Worm (Caenorhabditis elegans) whole organism, young adult: ENCODE data around the gene ced-6.

ENCODE experiments used
- B0336.3 ChIP-seq: fragments of 200-800 bp; sonication (Bioruptor generic); IDR thresholded peaks from 2 replicates; pipeline ENCODE4 v1.3.6; 2022; ENCODE audit warnings: missing genetic modification characterization, missing compliant biosample characterization
- F33H1.4 ChIP-seq: fragments of 200-800 bp; sonication (Bioruptor generic); IDR thresholded peaks from 2 replicates; pipeline ENCODE4 v1.3.6; 2022; ENCODE audit warnings: missing genetic modification reagents, missing genetic modification characterization, missing compliant biosample characterization
- F55B11.4 ChIP-seq: sonication (generic microtip); optimal IDR thresholded peaks from 2 replicates; lab custom pipeline; 2016; ENCODE audit warnings: missing compliant biosample characterization, missing genetic modification characterization, borderline replicate concordance; ENCODE audit not compliant: insufficient read depth
- F57A8.1 ChIP-seq: fragments of 200-800 bp; sonication (Bioruptor generic); optimal IDR thresholded peaks from 2 replicates; lab custom pipeline; 2018; ENCODE audit warnings: mild to moderate bottlenecking, missing genetic modification characterization, moderate library complexity, missing compliant biosample characterization
- K11D2.4 ChIP-seq: fragments of 200-800 bp; sonication (Bioruptor generic); IDR thresholded peaks from 2 replicates; pipeline ENCODE4 v1.3.6; 2022; ENCODE audit warnings: missing genetic modification reagents, missing genetic modification characterization, missing compliant biosample characterization
- K12H6.12 ChIP-seq: fragments of 200-800 bp; sonication (Bioruptor generic); optimal IDR thresholded peaks from 2 replicates; lab custom pipeline; 2018; ENCODE audit warnings: mild to moderate bottlenecking, missing genetic modification characterization, missing compliant biosample characterization
- T26A5.8 ChIP-seq: sonication (generic microtip); optimal IDR thresholded peaks from 2 replicates; lab custom pipeline; 2016; ENCODE audit warnings: missing genetic modification characterization, missing compliant biosample characterization
- Y53G8AR.9 ChIP-seq: fragments of 200-800 bp; sonication (Bioruptor generic); conservative IDR thresholded peaks from 2 replicates; pipeline ENCODE4 v1.3.6; 2022; ENCODE audit warnings: missing genetic modification reagents, missing genetic modification characterization, missing compliant biosample characterization
- Y95B8A.8 ChIP-seq: fragments of 200-800 bp; sonication (Bioruptor generic); IDR thresholded peaks from 2 replicates; pipeline ENCODE4 v1.3.6; 2022; ENCODE audit warnings: missing genetic modification reagents, missing genetic modification characterization, missing compliant biosample characterization
- ceh-100 ChIP-seq: fragments of 200-800 bp; sonication (Bioruptor generic); IDR thresholded peaks from 2 replicates; pipeline ENCODE4 v1.3.6; 2022; ENCODE audit warnings: missing genetic modification reagents, missing genetic modification characterization, missing compliant biosample characterization
- ceh-58 ChIP-seq: fragments of 200-800 bp; sonication (Bioruptor generic); IDR thresholded peaks from 2 replicates; pipeline ENCODE4 v1.3.6; 2022; ENCODE audit warnings: missing genetic modification characterization, missing compliant biosample characterization
- ceh-79 ChIP-seq: sonication (generic microtip); optimal IDR thresholded peaks from 2 replicates; lab custom pipeline; 2017; ENCODE audit warnings: mild to moderate bottlenecking, missing genetic modification characterization, missing compliant biosample characterization
- ceh-91 ChIP-seq: fragments of 200-800 bp; sonication (Bioruptor generic); IDR thresholded peaks from 2 replicates; pipeline ENCODE4 v1.3.6; 2022; ENCODE audit warnings: missing genetic modification reagents, missing genetic modification characterization, missing compliant biosample characterization
- chd-7 ChIP-seq: sonication (generic microtip); optimal IDR thresholded peaks from 2 replicates; lab custom pipeline; 2016; ENCODE audit warnings: mild to moderate bottlenecking, missing genetic modification characterization, moderate library complexity, missing compliant biosample characterization
- dpl-1 ChIP-seq: fragments of 150-350 bp; optimal IDR thresholded peaks from 2 replicates; lab custom pipeline; 2014; ENCODE audit warnings: missing biosample characterization, missing genetic modification reagents, missing genetic modification characterization
- efl-1 ChIP-seq: fragments of 150-350 bp; optimal IDR thresholded peaks from 2 replicates; lab custom pipeline; 2014; ENCODE audit warnings: missing biosample characterization, missing genetic modification reagents, missing genetic modification characterization
- fkh-3 ChIP-seq: sonication (generic microtip); optimal IDR thresholded peaks from 2 replicates; lab custom pipeline; 2016; ENCODE audit warnings: mild to moderate bottlenecking, missing genetic modification characterization, missing compliant biosample characterization
- gei-17 ChIP-seq: fragments of 200-800 bp; sonication (Bioruptor generic); optimal IDR thresholded peaks from 2 replicates; lab custom pipeline; 2018; ENCODE audit warnings: mild to moderate bottlenecking, missing genetic modification characterization, missing compliant biosample characterization
- hmg-1.2 ChIP-seq: fragments of 200-800 bp; sonication (Bioruptor generic); IDR thresholded peaks from 2 replicates; pipeline ENCODE4 v1.3.6; 2022; ENCODE audit warnings: missing genetic modification reagents, missing genetic modification characterization, missing compliant biosample characterization
- lag-1 ChIP-seq: fragments of 200-800 bp; sonication (Bioruptor generic); IDR thresholded peaks from 2 replicates; pipeline ENCODE4 v1.3.6; 2022; ENCODE audit warnings: missing genetic modification reagents, missing genetic modification characterization, missing compliant biosample characterization
- lin-35 ChIP-seq, 3 experiments: fragments of 150-350 bp in 2 of 3; sonication (generic microtip) in 1 of 3; optimal IDR thresholded peaks; 2 replicates each; lab custom pipeline; 2014 to 2018; ENCODE audit warnings: missing biosample characterization in 3 of 3, missing genetic modification characterization in 3 of 3, missing genetic modification reagents in 3 of 3
- lin-54 ChIP-seq: fragments of 200-800 bp; sonication (Bioruptor generic); optimal IDR thresholded peaks from 2 replicates; lab custom pipeline; 2018; ENCODE audit warnings: mild to moderate bottlenecking, missing genetic modification characterization, missing compliant biosample characterization
- madf-8 ChIP-seq: fragments of 200-800 bp; sonication (Bioruptor generic); conservative IDR thresholded peaks from 2 replicates; pipeline ENCODE4 v1.3.6; 2022; ENCODE audit warnings: missing genetic modification reagents, missing genetic modification characterization, missing compliant biosample characterization
- mcd-1 ChIP-seq: fragments of 200-800 bp; sonication (Bioruptor generic); IDR thresholded peaks from 2 replicates; pipeline ENCODE4 v1.3.6; 2022; ENCODE audit warnings: missing genetic modification reagents, missing genetic modification characterization, missing compliant biosample characterization
- mel-28 ChIP-seq: sonication (generic microtip); optimal IDR thresholded peaks from 2 replicates; lab custom pipeline; 2016; ENCODE audit warnings: borderline replicate concordance, mild to moderate bottlenecking, missing genetic modification characterization, missing compliant biosample characterization
- mxl-1 ChIP-seq: sonication (generic microtip); optimal IDR thresholded peaks from 2 replicates; lab custom pipeline; 2016; ENCODE audit warnings: missing genetic modification characterization, missing compliant biosample characterization
- nfya-1 ChIP-seq: sonication (generic microtip); optimal IDR thresholded peaks from 2 replicates; lab custom pipeline; 2017; ENCODE audit warnings: antibody characterized with exemption, missing compliant biosample characterization, missing genetic modification characterization, borderline replicate concordance; ENCODE audit not compliant: insufficient read depth
- nfyb-1 ChIP-seq: fragments of 200-800 bp; sonication (Bioruptor generic); IDR thresholded peaks from 2 replicates; pipeline ENCODE4 v1.3.6; 2022; ENCODE audit warnings: missing genetic modification reagents, missing genetic modification characterization, missing compliant biosample characterization
- nhr-179 ChIP-seq: sonication (generic microtip); optimal IDR thresholded peaks from 2 replicates; lab custom pipeline; 2016; ENCODE audit warnings: mild to moderate bottlenecking, missing genetic modification characterization, missing compliant biosample characterization
- pbrm-1 ChIP-seq: fragments of 200-800 bp; sonication (Bioruptor generic); IDR thresholded peaks from 2 replicates; pipeline ENCODE4 v1.3.6; 2022; ENCODE audit warnings: missing genetic modification reagents, missing genetic modification characterization, missing compliant biosample characterization
- repo-1 ChIP-seq: sonication (generic microtip); optimal IDR thresholded peaks from 2 replicates; lab custom pipeline; 2017; ENCODE audit warnings: mild to moderate bottlenecking, missing genetic modification characterization, missing compliant biosample characterization
- rpc-1 ChIP-seq, 2 experiments: fragments of 150-350 bp in 1 of 2; sonication (generic microtip) in 1 of 2; optimal IDR thresholded peaks; 2 replicates each; lab custom pipeline; 2014 to 2018; ENCODE audit warnings: missing biosample characterization in 1 of 2, missing genetic modification characterization in 1 of 2, missing genetic modification reagents in 1 of 2, missing genotype in 1 of 2
- sdz-38 ChIP-seq: sonication (generic microtip); optimal IDR thresholded peaks from 2 replicates; lab custom pipeline; 2016; ENCODE audit warnings: missing genotype, missing genetic modification characterization, missing compliant biosample characterization
- snpc-1.1 ChIP-seq: sonication (generic microtip); optimal IDR thresholded peaks from 2 replicates; lab custom pipeline; 2017; ENCODE audit warnings: missing genetic modification characterization, mild to moderate bottlenecking, missing compliant biosample characterization, antibody characterized with exemption, moderate library complexity, missing genotype, missing genetic modification reagents; ENCODE audit not compliant: insufficient read depth
- snpc-1.3 ChIP-seq: sonication (generic microtip); optimal IDR thresholded peaks from 2 replicates; lab custom pipeline; 2017; ENCODE audit warnings: missing genetic modification characterization, mild to moderate bottlenecking, missing compliant biosample characterization, antibody characterized with exemption, moderate library complexity, missing genotype, missing genetic modification reagents; ENCODE audit not compliant: insufficient read depth
- snpc-3.4 ChIP-seq: sonication (generic microtip); optimal IDR thresholded peaks from 2 replicates; lab custom pipeline; 2017; ENCODE audit warnings: missing genetic modification characterization, mild to moderate bottlenecking, missing compliant biosample characterization, antibody characterized with exemption, moderate library complexity, missing genotype, missing genetic modification reagents
- sptf-2 ChIP-seq: fragments of 200-800 bp; sonication (Bioruptor generic); optimal IDR thresholded peaks from 2 replicates; lab custom pipeline; 2018; ENCODE audit warnings: mild to moderate bottlenecking, missing genetic modification characterization, missing compliant biosample characterization
- tbx-9 ChIP-seq: sonication (generic microtip); optimal IDR thresholded peaks from 2 replicates; lab custom pipeline; 2016; ENCODE audit warnings: borderline replicate concordance, missing genetic modification characterization, inconsistent platforms, missing compliant biosample characterization
- tlf-1 ChIP-seq: fragments of 200-800 bp; sonication (Bioruptor generic); optimal IDR thresholded peaks from 2 replicates; lab custom pipeline; 2018; ENCODE audit warnings: mild to moderate bottlenecking, missing genetic modification characterization, missing compliant biosample characterization
- xnd-1 ChIP-seq: sonication (generic microtip); optimal IDR thresholded peaks from 2 replicates; lab custom pipeline; 2016; ENCODE audit warnings: missing genotype, missing genetic modification reagents, missing genetic modification characterization, missing compliant biosample characterization
- zfh-2 ChIP-seq: fragments of 200-800 bp; sonication (Bioruptor generic); conservative IDR thresholded peaks from 2 replicates; pipeline ENCODE4 v1.3.6; 2022; ENCODE audit warnings: missing genetic modification reagents, missing genetic modification characterization, missing compliant biosample characterization
- ztf-22 ChIP-seq: fragments of 200-800 bp; sonication (Bioruptor generic); optimal IDR thresholded peaks from 2 replicates; lab custom pipeline; 2018; ENCODE audit warnings: mild to moderate bottlenecking, missing genetic modification characterization, moderate library complexity, missing compliant biosample characterization
- ztf-25 ChIP-seq: fragments of 200-800 bp; sonication (Bioruptor generic); IDR thresholded peaks from 2 replicates; pipeline ENCODE4 v1.3.6; 2022; ENCODE audit warnings: missing genetic modification reagents, missing genetic modification characterization, missing compliant biosample characterization
- ztf-28 ChIP-seq: fragments of 200-800 bp; sonication (Bioruptor generic); IDR thresholded peaks from 2 replicates; pipeline ENCODE4 v1.3.6; 2022; ENCODE audit warnings: missing genetic modification reagents, missing genetic modification characterization, missing compliant biosample characterization
- ztf-3 ChIP-seq: fragments of 200-800 bp; sonication (Bioruptor generic); optimal IDR thresholded peaks from 2 replicates; lab custom pipeline; 2018; ENCODE audit warnings: mild to moderate bottlenecking, missing genetic modification characterization, missing compliant biosample characterization

ced-6 gene

ce11 chrIII:5553098-5553497 lies 42.5 kb upstream of the ced-6 start (continued):
- TF ChIP-seq mel-28: no peak
- no peak for TF ChIP-seq F33H1.4
- peak; percentile 23; the same call in 1 of the 2 replicates for TF ChIP-seq mcd-1 (GFP tag; lab: Robert Waterston, UW)
- TF ChIP-seq Y95B8A.8 (GFP tag; lab: Robert Waterston, UW): 0 out of 2 replicates have a peak, but pooled peaks have one; percentile 53
- TF ChIP-seq, all 124 proteins: peak for 25

ce11 chrIII:5554884-5555500 lies 40.6 kb upstream of the ced-6 start, which contains the start of the genes nmad-1 and hach-1:
nmad-1 (minus strand) TSS chrIII:5554934.
hach-1 (plus strand) TSS chrIII:5555450.
- TF ChIP-seq K12H6.12 (tag; lab: Kevin White, UChicago): no peak
- no peak for TF ChIP-seq fkh-3 (tag; lab: Kevin White, UChicago)
- no peak for TF ChIP-seq gei-17
- TF ChIP-seq rpc-1 (optimal IDR thresholded peaks at IDR 0.05; lab: Kevin White, UChicago): peak; percentile 43
- no peak for TF ChIP-seq rpc-1 (tag; optimal IDR thresholded peaks at IDR 0.05; lab: Kevin White, UChicago)
- TF ChIP-seq efl-1: peak; percentile 36
- TF ChIP-seq ceh-91 (GFP tag; lab: Robert Waterston, UW): no peak
- TF ChIP-seq lin-35 (GFP tag; optimal IDR thresholded peaks at IDR 0.05; lab: Kevin White, UChicago): peak in 2 of 3 experiments; percentile 60 to 75
- no peak for TF ChIP-seq ceh-79 (tag; lab: Kevin White, UChicago)
- TF ChIP-seq dpl-1 (GFP tag; lab: Kevin White, UChicago): no peak
- TF ChIP-seq F57A8.1: no peak
- TF ChIP-seq repo-1: no peak
- TF ChIP-seq ztf-28: no peak
- TF ChIP-seq nfyb-1: peak; percentile 77; the same call in 1 of the 2 replicates
- TF ChIP-seq snpc-1.1 (tag; lab: Kevin White, UChicago): peak; percentile 71
- TF ChIP-seq tlf-1 (GFP tag; lab: Kevin White, UChicago): peak; percentile 38
- peak; percentile 74 for TF ChIP-seq mcd-1 (GFP tag; lab: Robert Waterston, UW)
- no peak for TF ChIP-seq nhr-179 (tag; lab: Kevin White, UChicago)
- no peak for TF ChIP-seq ztf-22 (GFP tag; lab: Kevin White, UChicago)
- no peak for TF ChIP-seq sptf-2
- no peak for TF ChIP-seq ztf-3 (GFP tag; lab: Kevin White, UChicago)
- TF ChIP-seq B0336.3 (GFP tag; lab: Robert Waterston, UW): peak; percentile 67
- peak; percentile 37; the same call in 1 of the 2 replicates for TF ChIP-seq madf-8 (GFP tag; lab: Robert Waterston, UW)
- peak; percentile 63; the same call in 1 of the 2 replicates for TF ChIP-seq ceh-100 (GFP tag; lab: Robert Waterston, UW)
- TF ChIP-seq snpc-3.4 (tag; lab: Kevin White, UChicago): peak; percentile 88
- peak; percentile 81 for TF ChIP-seq lin-54 (GFP tag; lab: Kevin White, UChicago)
- no peak for TF ChIP-seq Y95B8A.8 (GFP tag; lab: Robert Waterston, UW)
- TF ChIP-seq ceh-58 (GFP tag; lab: Robert Waterston, UW): no peak
- TF ChIP-seq mxl-1 (tag; lab: Kevin White, UChicago): no peak
- 0 out of 2 replicates have a peak, but pooled peaks have one; percentile 12 for TF ChIP-seq ztf-25 (GFP tag; lab: Robert Waterston, UW)
- no peak for TF ChIP-seq K11D2.4 (GFP tag; lab: Robert Waterston, UW)
- TF ChIP-seq lag-1: no peak
- no peak for TF ChIP-seq nfya-1
- TF ChIP-seq Y53G8AR.9 (GFP tag; lab: Robert Waterston, UW): no peak
- no peak for TF ChIP-seq sdz-38 (tag; lab: Kevin White, UChicago)
- TF ChIP-seq tbx-9 (tag; lab: Kevin White, UChicago): no peak
- 0 out of 2 replicates have a peak, but pooled peaks have one; percentile 10 for TF ChIP-seq zfh-2 (GFP tag; lab: Robert Waterston, UW)
- peak; percentile 93 for TF ChIP-seq snpc-1.3 (tag; lab: Kevin White, UChicago)
- peak; percentile 58 for TF ChIP-seq hmg-1.2
- TF ChIP-seq xnd-1: peak; percentile 27
- peak; percentile 78 for TF ChIP-seq pbrm-1
- TF ChIP-seq T26A5.8 (tag; lab: Kevin White, UChicago): no peak
- no peak for TF ChIP-seq F55B11.4 (tag; lab: Kevin White, UChicago)
- no peak for TF ChIP-seq chd-7
